Worm (Caenorhabditis elegans) whole organism, L3 larva: Measurements from ENCODE around the gene ztf-18.

Experiments
- R02D3.7 ChIP-seq: fragments of 150-350 bp; optimal IDR thresholded peaks from 2 replicates; lab custom pipeline; 2014; ENCODE audit warnings: missing biosample characterization, missing genetic modification characterization
- ZK546.5 ChIP-seq: sonication (generic microtip); optimal IDR thresholded peaks from 2 replicates; lab custom pipeline; 2017; ENCODE audit warnings: missing biosample characterization, missing genetic modification characterization
- aly-2 ChIP-seq: fragments of 150-350 bp; optimal IDR thresholded peaks from 2 replicates; lab custom pipeline; 2014; ENCODE audit warnings: missing biosample characterization, missing genetic modification characterization
- ama-1 ChIP-seq: fragments of 150-350 bp; optimal IDR thresholded peaks from 2 replicates; lab custom pipeline; 2018
- ceh-28 ChIP-seq: fragments of 150-350 bp; optimal IDR thresholded peaks from 2 replicates; lab custom pipeline; 2014; ENCODE audit warnings: missing biosample characterization, missing genetic modification reagents, missing genetic modification characterization
- ceh-82 ChIP-seq: fragments of 150-350 bp; optimal IDR thresholded peaks from 2 replicates; lab custom pipeline; 2014; ENCODE audit warnings: missing biosample characterization, missing genetic modification characterization
- ceh-9 ChIP-seq: sonication (generic microtip); optimal IDR thresholded peaks from 2 replicates; lab custom pipeline; 2018; ENCODE audit warnings: missing biosample characterization, missing genetic modification characterization
- daf-12 ChIP-seq: fragments of 150-350 bp; optimal IDR thresholded peaks from 2 replicates; lab custom pipeline; 2014; ENCODE audit warnings: missing biosample characterization, missing genetic modification reagents, missing genetic modification characterization
- elt-1 ChIP-seq: fragments of 150-350 bp; optimal IDR thresholded peaks from 2 replicates; lab custom pipeline; 2014; ENCODE audit warnings: missing biosample characterization, missing genetic modification characterization
- elt-2 ChIP-seq: sonication (generic microtip); optimal IDR thresholded peaks from 2 replicates; lab custom pipeline; 2016; ENCODE audit warnings: missing genetic modification reagents, mild to moderate bottlenecking, missing genetic modification characterization, missing compliant biosample characterization
- elt-3 ChIP-seq, 3 experiments: fragments of 150-350 bp in 1 of 3; sonication (generic microtip) in 2 of 3; optimal IDR thresholded peaks; 2 replicates in 2 of 3; 4 replicates in 1 of 3; lab custom pipeline; 2014 to 2017; ENCODE audit warnings: missing biosample characterization in 3 of 3, missing genetic modification characterization in 3 of 3
- eor-1 ChIP-seq, 2 experiments: fragments of 150-350 bp; optimal IDR thresholded peaks; 2 replicates each; lab custom pipeline; 2014 to 2018; ENCODE audit warnings: missing biosample characterization in 2 of 2, missing genetic modification characterization in 2 of 2
- fkh-10 ChIP-seq: sonication (generic microtip); optimal IDR thresholded peaks from 2 replicates; lab custom pipeline; 2017; ENCODE audit warnings: missing biosample characterization, missing genetic modification reagents, missing genetic modification characterization
- fkh-2 ChIP-seq: fragments of 150-350 bp; optimal IDR thresholded peaks from 2 replicates; lab custom pipeline; 2014; ENCODE audit warnings: missing biosample characterization, missing genetic modification reagents, missing genetic modification characterization
- fos-1 ChIP-seq: fragments of 150-350 bp; optimal IDR thresholded peaks from 2 replicates; lab custom pipeline; 2014; ENCODE audit warnings: missing biosample characterization, missing genetic modification characterization
- hmg-11 ChIP-seq: sonication (generic microtip); optimal IDR thresholded peaks from 2 replicates; lab custom pipeline; 2016; ENCODE audit warnings: missing genetic modification characterization, missing compliant biosample characterization
- jun-1 ChIP-seq: fragments of 150-350 bp; optimal IDR thresholded peaks from 2 replicates; lab custom pipeline; 2014; ENCODE audit warnings: missing biosample characterization, missing genetic modification reagents, missing genetic modification characterization
- lin-15B ChIP-seq: fragments of 150-350 bp; optimal IDR thresholded peaks from 2 replicates; lab custom pipeline; 2014; ENCODE audit warnings: missing biosample characterization, missing genetic modification characterization
- lin-39 ChIP-seq: fragments of 150-350 bp; optimal IDR thresholded peaks from 2 replicates; lab custom pipeline; 2018; ENCODE audit warnings: missing biosample characterization, missing genetic modification reagents, missing genetic modification characterization
- lsy-12 ChIP-seq: sonication (generic microtip); optimal IDR thresholded peaks from 2 replicates; lab custom pipeline; 2016; ENCODE audit warnings: mild to moderate bottlenecking, missing genetic modification characterization, missing compliant biosample characterization
- mml-1 ChIP-seq: fragments of 150-350 bp; sonication (generic microtip); optimal IDR thresholded peaks from 3 replicates; lab custom pipeline; 2014; ENCODE audit warnings: missing biosample characterization, missing genetic modification characterization
- nfya-1 ChIP-seq: sonication (generic microtip); optimal IDR thresholded peaks from 2 replicates; lab custom pipeline; 2017; ENCODE audit warnings: missing genetic modification characterization, mild to moderate bottlenecking, missing compliant biosample characterization, antibody characterized with exemption, moderate library complexity; ENCODE audit not compliant: insufficient read depth
- nhr-11 ChIP-seq: fragments of 150-350 bp; optimal IDR thresholded peaks from 2 replicates; lab custom pipeline; 2014; ENCODE audit warnings: missing biosample characterization, missing genetic modification characterization
- nhr-28 ChIP-seq: fragments of 150-350 bp; optimal IDR thresholded peaks from 2 replicates; lab custom pipeline; 2014; ENCODE audit warnings: missing biosample characterization, missing genetic modification characterization
- nhr-43 ChIP-seq: sonication (generic microtip); optimal IDR thresholded peaks from 2 replicates; lab custom pipeline; 2016; ENCODE audit warnings: mild to moderate bottlenecking, missing genetic modification characterization, missing compliant biosample characterization; ENCODE audit not compliant: poor library complexity, severe bottlenecking
- pha-4 ChIP-seq: fragments of 150-350 bp; optimal IDR thresholded peaks from 2 replicates; lab custom pipeline; 2014; ENCODE audit warnings: missing biosample characterization, missing genetic modification reagents, missing genetic modification characterization
- sea-2 ChIP-seq: fragments of 150-350 bp; sonication (generic microtip); optimal IDR thresholded peaks from 4 replicates; lab custom pipeline; 2014; ENCODE audit warnings: missing biosample characterization, missing genetic modification reagents, missing genetic modification characterization
- skn-1 ChIP-seq: fragments of 150-350 bp; optimal IDR thresholded peaks from 2 replicates; lab custom pipeline; 2014; ENCODE audit warnings: missing biosample characterization, missing genetic modification characterization
- unc-39 ChIP-seq: sonication (generic microtip); optimal IDR thresholded peaks from 4 replicates; lab custom pipeline; 2017; ENCODE audit warnings: missing biosample characterization, missing genetic modification characterization
- unc-62 ChIP-seq: fragments of 150-350 bp; sonication (generic microtip); optimal IDR thresholded peaks from 4 replicates; lab custom pipeline; 2014; ENCODE audit warnings: missing biosample characterization, missing genetic modification reagents, missing genetic modification characterization
- zag-1 ChIP-seq: fragments of 150-350 bp; optimal IDR thresholded peaks from 2 replicates; lab custom pipeline; 2014; ENCODE audit warnings: missing biosample characterization, missing genetic modification characterization
- ztf-4 ChIP-seq: fragments of 150-350 bp; optimal IDR thresholded peaks from 2 replicates; lab custom pipeline; 2014; ENCODE audit warnings: missing biosample characterization, missing genetic modification characterization

Gene ztf-18

DNA sequence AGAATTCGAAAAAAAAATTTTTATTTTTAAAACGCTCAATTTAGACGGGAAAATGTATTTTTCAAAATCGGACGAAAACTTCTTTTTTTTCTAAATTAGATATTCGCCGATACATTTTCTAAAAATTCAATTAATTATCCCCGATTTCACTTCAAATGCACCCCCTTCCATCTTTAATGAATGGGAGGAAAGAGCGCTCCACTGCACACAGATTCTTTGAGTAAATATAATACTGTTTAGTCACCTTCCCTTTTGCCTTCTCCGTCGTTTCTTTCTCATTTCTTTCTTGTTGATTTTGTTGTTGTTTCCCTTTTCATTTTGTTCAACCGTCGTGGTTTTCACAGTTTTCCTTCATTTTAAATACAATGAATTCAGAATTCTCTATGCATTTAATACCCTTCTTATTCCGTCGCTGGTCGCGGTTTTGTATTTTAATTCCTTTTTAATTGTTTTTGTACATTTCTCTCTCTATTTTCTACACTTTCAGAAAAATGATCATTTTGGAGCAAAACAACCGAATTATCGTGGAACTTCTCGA lies 33.6 kb downstream of the ztf-18 start, which contains the start of gene arx-4:
TSS of gene arx-4 (plus strand) at position 488 of the 538 bp plus-strand sequence.
- TF ChIP-seq aly-2 (tag; lab: Kevin White, UChicago) (no peak), ceh-82 (tag; lab: Kevin White, UChicago) (no peak), ama-1 (no peak), hmg-11 (tag; lab: Kevin White, UChicago) (peak; percentile 10), lsy-12 (no peak), fkh-2 (tag; lab: Kevin White, UChicago) (no peak), pha-4 (tag; lab: Kevin White, UChicago) (peak; percentile 88), elt-1 (no peak)

DNA sequence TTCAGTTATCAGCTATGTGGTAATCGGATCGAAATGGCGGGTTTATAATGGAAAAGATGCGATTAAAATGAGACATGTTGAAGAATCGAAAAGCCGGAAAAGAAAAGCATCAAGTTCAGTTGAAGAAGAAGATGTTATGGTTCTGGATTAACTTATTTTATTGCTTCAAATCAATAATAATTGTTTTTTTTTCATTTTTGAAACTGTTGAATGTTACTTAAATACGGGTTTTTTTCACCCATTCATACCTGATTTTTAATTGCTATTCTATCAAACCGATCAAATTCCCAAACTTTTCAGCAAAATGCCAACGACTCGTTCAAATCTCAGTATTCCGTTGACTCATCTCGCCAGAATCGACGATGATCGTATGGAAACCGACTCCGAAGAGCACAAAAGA lies 35.6 kb downstream of the ztf-18 start, which contains the start of gene exos-4.2:
TSS of gene exos-4.2 (plus strand) at position 301 of the 400 bp plus-strand sequence.
- TF ChIP-seq lin-39 (tag; lab: Kevin White, UChicago) (no peak), ZK546.5 (tag; lab: Kevin White, UChicago) (no peak), aly-2 (tag; lab: Kevin White, UChicago) (no peak), ceh-28 (tag; lab: Kevin White, UChicago) (no peak), ceh-82 (tag; lab: Kevin White, UChicago) (no peak), R02D3.7 (tag; lab: Kevin White, UChicago) (no peak), nhr-28 (tag; lab: Kevin White, UChicago) (no peak), pha-4 (tag; lab: Kevin White, UChicago) (no peak), zag-1 (no peak), skn-1 (tag; lab: Kevin White, UChicago) (no peak), unc-39 (tag; lab: Kevin White, UChicago) (no peak), fos-1 (tag; lab: Kevin White, UChicago) (no peak), elt-3 (tag; optimal IDR thresholded peaks at IDR 0.05; lab: Kevin White, UChicago) (no peak)

DNA sequence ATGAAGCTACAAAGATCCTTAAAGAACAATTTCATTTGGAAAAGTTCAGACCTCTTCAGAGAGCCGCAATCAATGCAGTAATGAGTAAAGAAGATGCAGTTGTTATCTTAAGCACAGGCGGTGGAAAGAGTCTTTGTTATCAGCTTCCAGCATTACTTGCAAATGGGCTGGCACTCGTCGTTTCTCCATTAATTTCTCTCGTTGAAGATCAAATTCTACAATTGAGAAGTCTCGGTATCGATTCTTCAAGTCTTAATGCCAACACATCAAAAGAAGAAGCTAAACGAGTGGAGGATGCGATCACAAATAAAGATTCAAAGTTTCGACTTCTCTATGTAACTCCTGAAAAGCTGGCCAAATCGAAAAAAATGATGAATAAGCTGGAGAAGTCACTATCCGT lies 38.6 kb downstream of the ztf-18 start:
- TF ChIP-seq elt-3 (tag; optimal IDR thresholded peaks at IDR 0.05; lab: Kevin White, UChicago), result no peak
- TF ChIP-seq ztf-4 (tag; lab: Kevin White, UChicago), result no peak
- TF ChIP-seq nhr-43 (tag; lab: Kevin White, UChicago), result no peak
- TF ChIP-seq nhr-11 (tag; lab: Kevin White, UChicago), result no peak
- no peak for TF ChIP-seq pha-4 (tag; lab: Kevin White, UChicago)

DNA sequence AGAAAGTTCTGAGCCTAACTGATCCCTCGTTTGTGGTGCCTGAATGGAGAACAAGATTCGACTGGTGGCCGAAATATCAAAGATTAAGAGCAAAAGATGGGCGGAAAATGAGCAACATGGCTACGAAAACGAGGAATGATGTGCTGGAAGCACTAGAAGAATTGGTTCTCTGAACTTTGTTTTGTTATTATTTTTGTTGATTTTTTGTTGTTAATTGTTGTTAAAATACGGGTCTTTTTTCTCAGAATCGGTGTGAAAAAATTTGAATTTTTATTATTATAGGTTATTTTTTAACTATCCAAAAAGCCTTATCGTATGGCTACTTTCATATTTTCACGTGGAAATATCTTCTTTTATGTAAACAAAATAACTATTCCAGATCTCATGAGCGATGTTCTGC lies 39.3 kb downstream of the ztf-18 start, which contains the start of gene K02F3.12:
TSS of gene K02F3.12 (plus strand) at position 301 of the 400 bp plus-strand sequence.
- TF ChIP-seq R02D3.7 (tag; lab: Kevin White, UChicago) (no peak), mml-1 (no peak), jun-1 (tag; lab: Kevin White, UChicago) (no peak), ceh-28 (tag; lab: Kevin White, UChicago) (no peak), sea-2 (GFP tag; lab: Kevin White, UChicago) (no peak), ceh-9 (tag; lab: Kevin White, UChicago) (no peak), elt-2 (no peak)

DNA sequence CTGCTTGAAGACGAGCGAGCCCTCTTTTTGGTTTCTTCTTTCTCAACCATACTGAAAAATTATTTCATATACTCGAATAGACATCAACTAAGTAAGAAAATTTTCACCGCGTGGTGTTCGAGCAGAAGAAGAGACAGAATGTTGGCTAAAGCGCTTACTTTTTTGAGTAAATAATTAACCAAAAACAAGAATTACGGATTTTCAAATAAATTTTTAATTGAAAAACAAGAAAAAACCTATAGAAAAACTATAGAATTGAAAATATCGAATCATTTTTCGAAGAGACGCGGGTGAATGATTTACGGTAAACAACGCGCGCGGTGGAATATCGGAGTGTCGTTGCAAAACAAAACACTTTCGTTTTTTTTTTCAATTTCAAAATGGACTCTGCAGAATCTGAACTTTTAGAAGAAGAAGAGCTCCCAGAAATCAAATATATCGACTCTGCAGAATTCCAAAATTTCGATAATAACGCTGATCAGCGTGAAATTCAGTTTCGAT lies 41.6 kb downstream of the ztf-18 start, which contains the start of the genes rnp-5 and tag-51:
TSS of gene rnp-5 (minus strand) at position 51 of the 501 bp plus-strand sequence.
TSS of gene tag-51 (plus strand) at position 363 of the 501 bp plus-strand sequence.
- TF ChIP-seq nfya-1 (tag; lab: Kevin White, UChicago), result no peak
- TF ChIP-seq eor-1 (tag; optimal IDR thresholded peaks at IDR 0.05; lab: Kevin White, UChicago), result no peak
- TF ChIP-seq nhr-28 (tag; lab: Kevin White, UChicago), result no peak
- no peak for TF ChIP-seq zag-1
- no peak for TF ChIP-seq ceh-82 (tag; lab: Kevin White, UChicago)
- no peak for TF ChIP-seq unc-62 (GFP tag; lab: Kevin White, UChicago)
- peak; percentile 21 for TF ChIP-seq lin-15B (tag; lab: Kevin White, UChicago)
- TF ChIP-seq daf-12 (tag; lab: Kevin White, UChicago), result no peak
- TF ChIP-seq unc-39 (tag; lab: Kevin White, UChicago), result no peak
- TF ChIP-seq fkh-10 (GFP tag; lab: Kevin White, UChicago), result no peak
- TF ChIP-seq R02D3.7 (tag; lab: Kevin White, UChicago), result peak; percentile 51
- no peak for TF ChIP-seq nhr-11 (tag; lab: Kevin White, UChicago)
- peak; percentile 53 for TF ChIP-seq pha-4 (tag; lab: Kevin White, UChicago)
- no peak for TF ChIP-seq elt-3 (tag; optimal IDR thresholded peaks at IDR 0.05; lab: Kevin White, UChicago)
